Worm (Caenorhabditis elegans) whole organism, L4 larva: ENCODE measurements around the gene dnc-4.
A peak's percentile ranks its signal among the peaks of the same experiment; 100 is the strongest.

ENCODE experiments used
- D1046.2 ChIP-seq: fragments of 200-800 bp; sonication (Bioruptor generic); IDR thresholded peaks from 2 replicates; pipeline ENCODE4 v1.3.6; 2022; ENCODE audit warnings: missing genetic modification characterization, missing compliant biosample characterization
- F37D6.2 ChIP-seq: sonication (generic microtip); optimal IDR thresholded peaks from 2 replicates; lab custom pipeline; 2016; ENCODE audit warnings: mild to moderate bottlenecking, missing genetic modification characterization, missing compliant biosample characterization
- F49E8.2 ChIP-seq: sonication (generic microtip); optimal IDR thresholded peaks from 2 replicates; lab custom pipeline; 2016; ENCODE audit warnings: missing compliant biosample characterization, mild to moderate bottlenecking, missing genetic modification characterization, borderline replicate concordance
- R02D3.7 ChIP-seq: fragments of 150-350 bp; sonication (generic microtip); optimal IDR thresholded peaks from 3 replicates; lab custom pipeline; 2014; ENCODE audit warnings: missing biosample characterization, missing genetic modification characterization
- Y105C5A.15 ChIP-seq: fragments of 200-800 bp; sonication (Bioruptor generic); IDR thresholded peaks from 2 replicates; pipeline ENCODE4 v1.3.6; 2022; ENCODE audit warnings: missing genetic modification characterization, missing compliant biosample characterization
- Y5F2A.4 ChIP-seq: fragments of 200-800 bp; sonication (Bioruptor generic); optimal IDR thresholded peaks from 2 replicates; lab custom pipeline; 2018; ENCODE audit warnings: mild to moderate bottlenecking, missing genetic modification characterization, missing compliant biosample characterization
- Y75B8A.6 ChIP-seq: fragments of 200-800 bp; sonication (Bioruptor generic); IDR thresholded peaks from 2 replicates; pipeline ENCODE4 v1.3.6; 2022; ENCODE audit warnings: missing genetic modification reagents, missing genetic modification characterization, missing compliant biosample characterization
- ZK337.2 ChIP-seq: fragments of 200-800 bp; sonication (Bioruptor generic); IDR thresholded peaks from 2 replicates; pipeline ENCODE4 v1.3.6; 2022; ENCODE audit warnings: missing genetic modification reagents, missing genetic modification characterization, missing compliant biosample characterization
- aha-1 ChIP-seq: fragments of 150-350 bp; peaks from one replicate; lab custom pipeline; 2014; ENCODE audit warnings: missing biosample characterization, missing genetic modification characterization
- arid-1 ChIP-seq: fragments of 200-800 bp; sonication (Bioruptor generic); conservative IDR thresholded peaks from 2 replicates; pipeline ENCODE4 v1.3.6; 2022; ENCODE audit warnings: missing genetic modification reagents, missing genetic modification characterization, missing compliant biosample characterization
- ceh-28 ChIP-seq: fragments of 150-350 bp; optimal IDR thresholded peaks from 2 replicates; lab custom pipeline; 2014; ENCODE audit warnings: missing biosample characterization, missing genetic modification reagents, missing genetic modification characterization
- ceh-44 ChIP-seq: fragments of 200-800 bp; sonication (Bioruptor generic); IDR thresholded peaks from 2 replicates; pipeline ENCODE4 v1.3.6; 2022; ENCODE audit warnings: missing genetic modification reagents, missing genetic modification characterization, missing compliant biosample characterization
- ceh-62 ChIP-seq: sonication (generic microtip); optimal IDR thresholded peaks from 2 replicates; lab custom pipeline; 2017; ENCODE audit warnings: missing biosample characterization, missing genetic modification characterization
- ceh-82 ChIP-seq: sonication (generic microtip); optimal IDR thresholded peaks from 2 replicates; lab custom pipeline; 2017; ENCODE audit warnings: missing biosample characterization, missing genetic modification characterization
- ces-1 ChIP-seq: fragments of 150-350 bp; sonication (generic microtip); optimal IDR thresholded peaks from 4 replicates; lab custom pipeline; 2014; ENCODE audit warnings: missing biosample characterization, missing genetic modification reagents, missing genetic modification characterization
- daf-12 ChIP-seq: fragments of 150-350 bp; optimal IDR thresholded peaks from 2 replicates; lab custom pipeline; 2014; ENCODE audit warnings: missing biosample characterization, missing genetic modification reagents, missing genetic modification characterization
- daf-19 ChIP-seq: fragments of 200-800 bp; sonication (Bioruptor generic); conservative IDR thresholded peaks from 2 replicates; pipeline ENCODE4 v1.3.6; 2022; ENCODE audit warnings: missing genetic modification characterization, missing compliant biosample characterization
- dmd-8 ChIP-seq: fragments of 200-800 bp; sonication (Bioruptor generic); IDR thresholded peaks from 2 replicates; pipeline ENCODE4 v1.3.6; 2022; ENCODE audit warnings: missing genetic modification characterization, missing compliant biosample characterization
- dpl-1 ChIP-seq: fragments of 150-350 bp; optimal IDR thresholded peaks from 2 replicates; lab custom pipeline; 2014; ENCODE audit warnings: missing biosample characterization, missing genetic modification reagents, missing genetic modification characterization
- egl-43 ChIP-seq: fragments of 200-800 bp; sonication (Bioruptor generic); IDR thresholded peaks from 2 replicates; pipeline ENCODE4 v1.3.6; 2022; ENCODE audit warnings: missing genetic modification reagents, missing genetic modification characterization, missing compliant biosample characterization
- fkh-10 ChIP-seq: fragments of 150-350 bp; optimal IDR thresholded peaks from 2 replicates; lab custom pipeline; 2014; ENCODE audit warnings: missing biosample characterization, missing genetic modification reagents, missing genetic modification characterization
- fos-1 ChIP-seq: fragments of 150-350 bp; optimal IDR thresholded peaks from 2 replicates; lab custom pipeline; 2014; ENCODE audit warnings: missing biosample characterization, missing genetic modification characterization
- hif-1 ChIP-seq, 2 experiments: sonication (generic microtip); optimal IDR thresholded peaks; 2 replicates each; lab custom pipeline; 2016 to 2017; ENCODE audit warnings: missing compliant biosample characterization in 2 of 2, missing genetic modification characterization in 2 of 2, missing genetic modification reagents in 2 of 2, missing genotype in 2 of 2, mild to moderate bottlenecking in 1 of 2
- hlh-11 ChIP-seq: fragments of 200-800 bp; sonication (Bioruptor generic); optimal IDR thresholded peaks from 2 replicates; lab custom pipeline; 2018; ENCODE audit warnings: mild to moderate bottlenecking, missing genetic modification characterization, missing compliant biosample characterization
- hmg-1.1 ChIP-seq: fragments of 200-800 bp; sonication (Bioruptor generic); IDR thresholded peaks from 2 replicates; pipeline ENCODE4 v1.3.6; 2022; ENCODE audit warnings: missing genetic modification reagents, missing genetic modification characterization, missing compliant biosample characterization
- jun-1 ChIP-seq: fragments of 150-350 bp; optimal IDR thresholded peaks from 2 replicates; lab custom pipeline; 2014; ENCODE audit warnings: missing biosample characterization, missing genetic modification reagents, missing genetic modification characterization
- lim-7 ChIP-seq: fragments of 200-800 bp; sonication (Bioruptor generic); IDR thresholded peaks from 2 replicates; pipeline ENCODE4 v1.3.6; 2022; ENCODE audit warnings: missing genetic modification characterization, missing compliant biosample characterization
- lin-15B ChIP-seq: fragments of 150-350 bp; sonication (generic microtip); optimal IDR thresholded peaks from 3 replicates; lab custom pipeline; 2014; ENCODE audit warnings: missing biosample characterization, missing genetic modification characterization
- lin-38 ChIP-seq: fragments of 200-800 bp; sonication (Bioruptor generic); IDR thresholded peaks from 2 replicates; pipeline ENCODE4 v1.3.6; 2022; ENCODE audit warnings: missing genetic modification reagents, missing genetic modification characterization, missing compliant biosample characterization
- lsy-2 ChIP-seq, 2 experiments: fragments of 150-350 bp in 1 of 2; sonication (generic microtip) in 1 of 2; optimal IDR thresholded peaks; 2 replicates each; lab custom pipeline; 2014 to 2017; ENCODE audit warnings: missing biosample characterization in 2 of 2, missing genetic modification characterization in 2 of 2
- mes-2 ChIP-seq: sonication (generic microtip); optimal IDR thresholded peaks from 2 replicates; lab custom pipeline; 2016; ENCODE audit warnings: missing genotype, mild to moderate bottlenecking, missing genetic modification characterization, missing compliant biosample characterization; ENCODE audit not compliant: poor library complexity, severe bottlenecking
- nhr-102 ChIP-seq: sonication (generic microtip); optimal IDR thresholded peaks from 2 replicates; lab custom pipeline; 2016; ENCODE audit warnings: mild to moderate bottlenecking, missing genetic modification characterization, moderate library complexity, missing compliant biosample characterization
- nhr-111 ChIP-seq: fragments of 200-800 bp; sonication (Bioruptor generic); optimal IDR thresholded peaks from 2 replicates; lab custom pipeline; 2018; ENCODE audit warnings: mild to moderate bottlenecking, missing genetic modification characterization, missing compliant biosample characterization
- nhr-237 ChIP-seq: sonication (generic microtip); optimal IDR thresholded peaks from 2 replicates; lab custom pipeline; 2017; ENCODE audit warnings: missing biosample characterization, missing genetic modification characterization
- nhr-25 ChIP-seq: sonication (generic microtip); optimal IDR thresholded peaks from 2 replicates; lab custom pipeline; 2017; ENCODE audit warnings: missing genetic modification characterization, mild to moderate bottlenecking, missing compliant biosample characterization, antibody characterized with exemption, moderate library complexity, borderline replicate concordance; ENCODE audit not compliant: insufficient read depth
- nhr-41 ChIP-seq: fragments of 200-800 bp; sonication (Bioruptor generic); IDR thresholded peaks from 2 replicates; pipeline ENCODE4 v1.3.6; 2022; ENCODE audit warnings: missing genetic modification reagents, missing genetic modification characterization, missing compliant biosample characterization
- pha-4 ChIP-seq, 2 experiments: fragments of 150-350 bp in 1 of 2; fragments of 200-800 bp in 1 of 2; sonication (Bioruptor generic) in 1 of 2; IDR thresholded peaks in 1 of 2; optimal IDR thresholded peaks in 1 of 2; 2 replicates each; pipeline versions ENCODE4 v1.3.6 to Lab custom; 2014 to 2022; ENCODE audit warnings: missing genetic modification characterization in 2 of 2, missing genetic modification reagents in 2 of 2, missing biosample characterization in 1 of 2, missing compliant biosample characterization in 1 of 2
- pqm-1 ChIP-seq: sonication (generic microtip); optimal IDR thresholded peaks from 2 replicates; lab custom pipeline; 2017; ENCODE audit warnings: missing biosample characterization, missing genetic modification characterization
- rbr-2 ChIP-seq: sonication (generic microtip); optimal IDR thresholded peaks from 2 replicates; lab custom pipeline; 2016; ENCODE audit warnings: missing genotype, missing genetic modification characterization, missing compliant biosample characterization
- saeg-2 ChIP-seq: fragments of 200-800 bp; sonication (Bioruptor generic); IDR thresholded peaks from 2 replicates; pipeline ENCODE4 v1.3.6; 2022; ENCODE audit warnings: missing genetic modification reagents, missing genetic modification characterization, missing compliant biosample characterization
- sdz-12 ChIP-seq: fragments of 200-800 bp; sonication (Bioruptor generic); optimal IDR thresholded peaks from 2 replicates; lab custom pipeline; 2018; ENCODE audit warnings: mild to moderate bottlenecking, missing genetic modification characterization, missing compliant biosample characterization
- skn-1 ChIP-seq: fragments of 150-350 bp; optimal IDR thresholded peaks from 2 replicates; lab custom pipeline; 2014; ENCODE audit warnings: missing biosample characterization, missing genetic modification characterization
- snpc-4 ChIP-seq: fragments of 150-350 bp; optimal IDR thresholded peaks from 2 replicates; lab custom pipeline; 2014; ENCODE audit warnings: missing biosample characterization, missing genetic modification characterization
- tag-97 ChIP-seq: fragments of 200-800 bp; sonication (Bioruptor generic); IDR thresholded peaks from 2 replicates; pipeline ENCODE4 v1.3.6; 2022; ENCODE audit warnings: missing genetic modification characterization, missing compliant biosample characterization
- unc-130 ChIP-seq: sonication (generic microtip); optimal IDR thresholded peaks from 2 replicates; lab custom pipeline; 2016; ENCODE audit warnings: missing genetic modification reagents, missing genetic modification characterization, missing compliant biosample characterization
- unc-39 ChIP-seq: sonication (generic microtip); optimal IDR thresholded peaks from 2 replicates; lab custom pipeline; 2017; ENCODE audit warnings: missing biosample characterization, missing genetic modification characterization
- unc-62 ChIP-seq, 3 experiments: fragments of 150-350 bp in 1 of 3; sonication (generic microtip); optimal IDR thresholded peaks in 2 of 3; peaks in 1 of 3; 1 replicate in 1 of 3; 2 replicates in 2 of 3; lab custom pipeline; 2014 to 2017; ENCODE audit warnings: missing biosample characterization in 3 of 3, missing genetic modification characterization in 3 of 3, missing genetic modification reagents in 3 of 3, missing genotype in 1 of 3
- zfp-3 ChIP-seq: fragments of 200-800 bp; sonication (Bioruptor generic); conservative IDR thresholded peaks from 2 replicates; pipeline ENCODE4 v1.3.6; 2022; ENCODE audit warnings: missing genetic modification reagents, missing genetic modification characterization, missing compliant biosample characterization
- zip-11 ChIP-seq: fragments of 200-800 bp; sonication (Bioruptor generic); IDR thresholded peaks from 2 replicates; pipeline ENCODE4 v1.3.6; 2022; ENCODE audit warnings: missing genetic modification characterization, missing compliant biosample characterization
- ztf-11 ChIP-seq: fragments of 150-350 bp; optimal IDR thresholded peaks from 2 replicates; lab custom pipeline; 2014; ENCODE audit warnings: missing biosample characterization, missing genetic modification characterization

The dnc-4 gene

DNA sequence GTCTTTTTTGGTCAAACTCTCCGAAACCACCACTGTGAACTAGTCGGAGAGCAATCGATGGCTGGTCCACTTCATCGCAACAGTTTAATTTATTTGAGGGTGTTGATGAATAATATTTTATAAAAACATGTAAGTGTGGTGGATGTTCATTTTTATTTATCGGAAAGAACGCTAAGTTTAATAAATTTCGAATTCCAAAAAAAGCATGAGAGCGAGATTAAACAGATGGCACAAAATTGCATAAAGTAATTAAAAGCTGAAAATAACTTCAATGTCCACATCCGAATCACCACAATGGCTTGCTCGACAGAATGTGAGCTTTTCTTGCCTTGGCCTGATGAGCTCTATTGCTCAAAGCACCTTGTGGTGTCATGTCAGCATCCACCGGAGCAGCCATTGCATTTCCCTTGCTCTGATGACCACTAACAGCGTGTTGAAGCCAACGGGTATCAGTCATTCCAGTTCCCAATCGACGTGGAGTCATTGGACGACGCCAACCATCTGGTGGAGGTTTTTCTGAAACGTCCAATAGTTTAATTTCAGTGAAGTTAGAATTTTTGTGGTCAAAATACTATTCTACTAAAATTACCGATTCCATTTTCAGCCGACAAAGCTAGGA is 35.8 kb downstream of the dnc-4 start (continued):
- TF ChIP-seq nhr-41 (GFP tag; lab: Robert Waterston, UW) = no peak
- TF ChIP-seq F37D6.2 = no peak
- no peak for TF ChIP-seq daf-19 (GFP tag; lab: Robert Waterston, UW)
- no peak for TF ChIP-seq lin-15B
- TF ChIP-seq egl-43 (GFP tag; lab: Robert Waterston, UW) = no peak; the same call in 1 of the 2 replicates
- no peak for TF ChIP-seq jun-1 (tag; lab: Kevin White, UChicago)
- 0 out of 2 replicates have a peak, but pooled peaks have one; percentile 32 for TF ChIP-seq hmg-1.1 (GFP tag; lab: Robert Waterston, UW)
- TF ChIP-seq tag-97 = no peak
- TF ChIP-seq Y5F2A.4 (GFP tag; lab: Kevin White, UChicago) = no peak
- no peak for TF ChIP-seq saeg-2
- no peak for TF ChIP-seq nhr-237 (tag; lab: Kevin White, UChicago)
- peak in 1 of 2 experiments; percentile 76 for TF ChIP-seq unc-62 (GFP tag; optimal IDR thresholded peaks at IDR 0.05 in 1 of 2; lab: Kevin White, UChicago)
- no peak for TF ChIP-seq unc-62 (tag; optimal IDR thresholded peaks at IDR 0.05; lab: Kevin White, UChicago)
- TF ChIP-seq lsy-2 (tag; optimal IDR thresholded peaks at IDR 0.05; lab: Kevin White, UChicago) = no peak
- TF ChIP-seq dmd-8 (GFP tag; lab: Robert Waterston, UW) = no peak
- peak; percentile 40; the same call in 1 of the 2 replicates for TF ChIP-seq Y75B8A.6 (GFP tag; lab: Robert Waterston, UW)
- TF ChIP-seq zip-11 (GFP tag; lab: Robert Waterston, UW) = no peak
- TF ChIP-seq snpc-4 (tag; lab: Kevin White, UChicago) = no peak
- no peak for TF ChIP-seq daf-12 (tag; lab: Kevin White, UChicago)
- TF ChIP-seq nhr-111 = peak; percentile 21
- no peak for TF ChIP-seq ceh-28 (tag; lab: Kevin White, UChicago)
- TF ChIP-seq rbr-2 = no peak
- TF ChIP-seq sdz-12 (GFP tag; lab: Kevin White, UChicago) = no peak
- no peak for TF ChIP-seq lim-7 (GFP tag; lab: Robert Waterston, UW)
- no peak for TF ChIP-seq F49E8.2
- TF ChIP-seq skn-1 (tag; lab: Kevin White, UChicago) = no peak
- no peak for TF ChIP-seq ztf-11 (tag; lab: Kevin White, UChicago)
- TF ChIP-seq R02D3.7 (tag; lab: Kevin White, UChicago) = no peak
- peak; percentile 25 for TF ChIP-seq unc-130 (GFP tag; lab: Kevin White, UChicago)
- TF ChIP-seq aha-1 = peak; percentile 58
- no peak for TF ChIP-seq hlh-11 (tag; lab: Kevin White, UChicago)
- TF ChIP-seq ces-1 (GFP tag; lab: Kevin White, UChicago) = no peak
- no peak; the same call in 1 of the 2 replicates for TF ChIP-seq arid-1 (GFP tag; lab: Robert Waterston, UW)
- no peak for TF ChIP-seq unc-39 (tag; lab: Kevin White, UChicago)
- TF ChIP-seq D1046.2 (GFP tag; lab: Robert Waterston, UW) = no peak
- no peak for TF ChIP-seq ceh-44 (GFP tag; lab: Robert Waterston, UW)
- peak; percentile 47 for TF ChIP-seq lin-38 (GFP tag; lab: Robert Waterston, UW)
- TF ChIP-seq dpl-1 (GFP tag; lab: Kevin White, UChicago) = no peak
- TF ChIP-seq fos-1 (tag; lab: Kevin White, UChicago) = no peak
- TF ChIP-seq ZK337.2 (GFP tag; lab: Robert Waterston, UW) = no peak
- TF ChIP-seq nhr-102 (tag; lab: Kevin White, UChicago) = peak; percentile 35
- no peak for TF ChIP-seq Y105C5A.15 (GFP tag; lab: Robert Waterston, UW)
- TF ChIP-seq zfp-3 (GFP tag; lab: Robert Waterston, UW) = peak; percentile 67; the same call in 1 of the 2 replicates
- TF ChIP-seq mes-2 = peak; percentile 16
- TF ChIP-seq ceh-82 (tag; lab: Kevin White, UChicago) = no peak
- TF ChIP-seq pqm-1 (tag; lab: Kevin White, UChicago) = no peak
- TF ChIP-seq ceh-62 (tag; lab: Kevin White, UChicago) = no peak
- no peak for TF ChIP-seq fkh-10 (GFP tag; lab: Kevin White, UChicago)
- peak; percentile 34; the same call in 1 of the 2 replicates for TF ChIP-seq pha-4 (GFP tag; IDR thresholded peaks at IDR 0.05; lab: Robert Waterston, UW)
- no peak for TF ChIP-seq pha-4 (tag; optimal IDR thresholded peaks at IDR 0.05; lab: Kevin White, UChicago)
- no peak for TF ChIP-seq nhr-25
- TF ChIP-seq hif-1 (tag; optimal IDR thresholded peaks at IDR 0.05; lab: Kevin White, UChicago) = no peak
